Worm (Caenorhabditis elegans): ENCODE data around the gene Y69A2AR.12.

The Y69A2AR.12 gene

DNA sequence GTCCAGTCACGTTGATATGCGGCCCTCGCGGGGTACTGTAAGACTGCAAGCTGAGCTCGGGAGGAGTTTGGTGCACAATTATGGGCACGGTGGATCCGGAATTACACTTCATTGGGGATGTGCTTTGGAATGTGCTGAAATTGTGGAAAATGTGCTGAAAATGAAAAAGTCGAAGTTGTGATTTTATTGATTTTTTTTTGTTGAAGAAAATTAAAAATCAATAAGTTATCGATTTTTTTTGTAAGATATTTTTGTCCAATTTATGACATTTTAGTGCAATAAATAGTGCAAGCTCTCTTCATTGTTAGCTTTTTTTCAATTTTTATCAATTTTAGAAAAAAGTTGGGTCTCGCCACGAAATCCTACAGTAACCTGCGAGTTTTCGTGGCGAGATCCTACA is 48.4 kb downstream of the Y69A2AR.12 start:
- TF ChIP-seq tbx-7 (tag; optimal IDR thresholded peaks at IDR 0.05) (no peak), ceh-34 (tag; optimal IDR thresholded peaks at IDR 0.05) (no peak), C08G9.2 (tag; optimal IDR thresholded peaks at IDR 0.05) (no peak), ahr-1 (tag; optimal IDR thresholded peaks at IDR 0.05) (no peak), T23F11.4 (GFP tag; optimal IDR thresholded peaks at IDR 0.05) (no peak), hlh-6 (tag; optimal IDR thresholded peaks at IDR 0.05) (no peak), pha-2 (tag; optimal IDR thresholded peaks at IDR 0.05) (no peak), sox-2 (GFP tag; IDR thresholded peaks at IDR 0.05) (no peak), syd-9 (tag; optimal IDR thresholded peaks at IDR 0.05) (no peak), ceh-24 (tag; optimal IDR thresholded peaks at IDR 0.05) (no peak), ceh-31 (tag; optimal IDR thresholded peaks at IDR 0.05) (no peak), lin-11 (tag; optimal IDR thresholded peaks at IDR 0.05) (no peak), Y22D7AL.16 (tag; optimal IDR thresholded peaks at IDR 0.05) (no peak), mec-3 (tag; optimal IDR thresholded peaks at IDR 0.05; ENCODE audit: borderline replicate concordance) (no peak), ceh-19 (GFP tag; optimal IDR thresholded peaks at IDR 0.05) (no peak), ztf-16 (tag; optimal IDR thresholded peaks at IDR 0.05) (no peak), elt-2 (tag; optimal IDR thresholded peaks at IDR 0.05) (no peak)

- TF ChIP-seq elt-2 (tag; optimal IDR thresholded peaks at IDR 0.05) (peak; percentile 83), ref-2 (tag; optimal IDR thresholded peaks at IDR 0.05) (no peak)
These were observed 50.2 kb downstream of the Y69A2AR.12 start, which contains the start of gene smf-3 for ce11 chrIV:2618611-2619010. Gene smf-3, plus strand, starts transcription at chrIV:2618869.

Data from whole organism, late embryonic.